Worm (Caenorhabditis elegans) whole organism, L4/young adult: ENCODE results near the gene pacl-1.

Experiments used
- W03F9.2 ChIP-seq: fragments of 150-350 bp; optimal IDR thresholded peaks from 2 replicates; lab custom pipeline; 2014; ENCODE audit warnings: missing biosample characterization, missing genetic modification characterization
- him-1 ChIP-seq: sonication (generic microtip); optimal IDR thresholded peaks from 2 replicates; lab custom pipeline; 2016; ENCODE audit warnings: missing genotype, missing genetic modification reagents, missing genetic modification characterization, missing compliant biosample characterization

DNA sequence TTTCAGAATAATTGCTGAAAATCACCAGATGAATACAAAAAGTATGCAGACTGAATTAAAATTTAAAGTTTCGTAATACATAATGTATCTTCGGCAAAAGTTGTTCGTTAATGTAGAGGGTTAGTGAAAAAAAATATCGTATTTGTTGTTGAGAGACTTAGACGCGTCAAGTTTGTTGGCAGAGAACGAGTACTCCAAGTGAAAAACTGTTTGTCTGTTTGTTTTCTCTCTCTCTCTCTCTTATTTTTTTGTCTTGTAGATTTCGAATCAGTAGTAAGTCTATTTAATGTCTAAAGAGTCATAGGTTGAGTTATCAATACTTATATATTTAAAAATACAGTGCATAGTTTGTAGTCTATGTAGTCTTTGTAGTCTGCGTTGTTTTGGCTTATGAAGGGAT lies 5.7 kb downstream of the pacl-1 start, which contains the start of the genes fbxa-2 and T13F3.8:
- TF ChIP-seq W03F9.2 (tag; lab: Kevin White, UChicago) (no peak), him-1 (tag; lab: Kevin White, UChicago) (no peak)
